Fruit fly (Drosophila melanogaster): Measurements from ENCODE around the gene Ibf2.

Ibf2 gene

dm6 chr3R:9229075-9229835 lies 29.0 kb downstream of the Ibf2 start (continued):
- peak; percentile 52 for TF ChIP-seq NK7.1 (GFP tag; optimal IDR thresholded peaks at IDR 0.05)
- peak; percentile 80 for TF ChIP-seq CG12236 (GFP tag; optimal IDR thresholded peaks at IDR 0.05)
- TF ChIP-seq Hmr (GFP tag; optimal IDR thresholded peaks at IDR 0.05) = peak; percentile 54
- TF ChIP-seq HLH3B (GFP tag; IDR thresholded peaks at IDR 0.05) = peak; percentile 66
- TF ChIP-seq Dek (tag; optimal IDR thresholded peaks at IDR 0.05) = no peak
- peak; percentile 55 for TF ChIP-seq sens-2 (GFP tag; IDR thresholded peaks at IDR 0.05)
- TF ChIP-seq bcd (GFP tag; optimal IDR thresholded peaks at IDR 0.05) = peak; percentile 72
- peak; percentile 52 for TF ChIP-seq cwo (GFP tag; optimal IDR thresholded peaks at IDR 0.05)
- TF ChIP-seq CG3995 (GFP tag; optimal IDR thresholded peaks at IDR 0.05) = no peak
- TF ChIP-seq ap (GFP tag; IDR thresholded peaks at IDR 0.05) = 0 out of 2 replicates have a peak, but pooled peaks have one; percentile 39
- peak; percentile 63 for TF ChIP-seq jing (GFP tag; optimal IDR thresholded peaks at IDR 0.05)
- peak; percentile 89 for TF ChIP-seq CG17361 (GFP tag; IDR thresholded peaks at IDR 0.05)
- TF ChIP-seq gt (GFP tag; IDR thresholded peaks at IDR 0.05) = no peak
- TF ChIP-seq fru (optimal IDR thresholded peaks at IDR 0.05) = no peak
- TF ChIP-seq CG10462 (GFP tag; optimal IDR thresholded peaks at IDR 0.05) = peak; percentile 51
- peak; percentile 49 for TF ChIP-seq Dip3 (GFP tag; optimal IDR thresholded peaks at IDR 0.05)
- TF ChIP-seq CG7987 (GFP tag; optimal IDR thresholded peaks at IDR 0.05) = no peak
- no peak for TF ChIP-seq CG7745 (tag; optimal IDR thresholded peaks at IDR 0.05)
- TF ChIP-seq Med (GFP tag) = peak; percentile 89
- peak; percentile 27 for TF ChIP-seq sug (tag; optimal IDR thresholded peaks at IDR 0.05)
- peak; percentile 81 for TF ChIP-seq fd96Cb (tag; optimal IDR thresholded peaks at IDR 0.05)
- peak; percentile 75 for TF ChIP-seq slp2 (GFP tag; optimal IDR thresholded peaks at IDR 0.05)
- peak; percentile 75; the same call in 2 of the 3 replicates for TF ChIP-seq CG11695 (GFP tag; IDR thresholded peaks at IDR 0.05)
- TF ChIP-seq pum (GFP tag; optimal IDR thresholded peaks at IDR 0.05) = peak; percentile 84
- no peak for TF ChIP-seq inv (GFP tag; IDR thresholded peaks at IDR 0.05; ENCODE audit: partially characterized antibody)
- TF ChIP-seq Lpt (GFP tag; optimal IDR thresholded peaks at IDR 0.05) = no peak
- TF ChIP-seq CG7963 (GFP tag; IDR thresholded peaks at IDR 0.05; ENCODE audit: partially characterized antibody) = no peak
- peak; percentile 74 for TF ChIP-seq CG6254 (GFP tag; optimal IDR thresholded peaks at IDR 0.05)
- TF ChIP-seq Lhr (GFP tag; optimal IDR thresholded peaks at IDR 0.05) = peak; percentile 57
- peak; percentile 66 for TF ChIP-seq CG15601 (tag; optimal IDR thresholded peaks at IDR 0.05)
- 0 out of 2 replicates have a peak, but pooled peaks have one; percentile 38 for TF ChIP-seq CG4730 (GFP tag; IDR thresholded peaks at IDR 0.05)
- no peak for TF ChIP-seq CG31388 (GFP tag; optimal IDR thresholded peaks at IDR 0.05)
- peak; percentile 64 for TF ChIP-seq Spps (tag; optimal IDR thresholded peaks at IDR 0.05)
- peak in 1 of 2 experiments; percentile 33 for TF ChIP-seq tll (GFP tag; optimal IDR thresholded peaks at IDR 0.05)
- peak; percentile 62; the same call in 1 of the 3 replicates for TF ChIP-seq gce (GFP tag; IDR thresholded peaks at IDR 0.05)
- peak; percentile 29 for TF ChIP-seq Sry-β (GFP tag; optimal IDR thresholded peaks at IDR 0.05)
- TF ChIP-seq vfl (GFP tag; optimal IDR thresholded peaks at IDR 0.05) = peak; percentile 15
- TF ChIP-seq Hsf (GFP tag; optimal IDR thresholded peaks at IDR 0.05) = peak; percentile 86
- TF ChIP-seq sim (GFP tag; IDR thresholded peaks at IDR 0.05) = peak; percentile 60; the same call in 1 of the 2 replicates
- TF ChIP-seq CG7556 (GFP tag; optimal IDR thresholded peaks at IDR 0.05) = peak; percentile 79
- no peak for TF ChIP-seq Doc3 (GFP tag; IDR thresholded peaks at IDR 0.05; ENCODE audit: partially characterized antibody)
- TF ChIP-seq pzg (GFP tag; optimal IDR thresholded peaks at IDR 0.05) = no peak
- TF ChIP-seq CG6654 (GFP tag; optimal IDR thresholded peaks at IDR 0.05) = peak; percentile 48
- no peak for TF ChIP-seq CG7271 (tag; optimal IDR thresholded peaks at IDR 0.05)
- TF ChIP-seq CG4424 (GFP tag; optimal IDR thresholded peaks at IDR 0.05) = peak; percentile 83
- peak; percentile 59 for TF ChIP-seq tgo (GFP tag; IDR thresholded peaks at IDR 0.05)
- peak; percentile 25 for TF ChIP-seq Usf (GFP tag; optimal IDR thresholded peaks at IDR 0.05)
- TF ChIP-seq CG9817 (tag; optimal IDR thresholded peaks at IDR 0.05) = no peak
- TF ChIP-seq CG8359 (GFP tag; optimal IDR thresholded peaks at IDR 0.05; ENCODE audit: borderline replicate concordance) = peak; percentile 27

Data from whole organism, embryonic.